Fruit fly (Drosophila melanogaster): ENCODE data around the gene TfIIB.

Gene TfIIB

dm6 chr2L:10387869-10388726 lies 43.0 kb upstream of the TfIIB start, which contains the start of gene da (continued):
- TF ChIP-seq otp (GFP tag; IDR thresholded peaks at IDR 0.05): no peak; the same call in 2 of the 3 replicates
- no peak for TF ChIP-seq Jarid2 (GFP tag; optimal IDR thresholded peaks at IDR 0.05)
- no peak for TF ChIP-seq Blimp-1 (GFP tag; optimal IDR thresholded peaks at IDR 0.05)
- TF ChIP-seq br (optimal IDR thresholded peaks at IDR 0.05): no peak
- TF ChIP-seq CG14667 (GFP tag; IDR thresholded peaks at IDR 0.05): no peak
- peak; percentile 44 for TF ChIP-seq CG18476 (GFP tag; optimal IDR thresholded peaks at IDR 0.05)
- peak; percentile 45 for TF ChIP-seq Dad (GFP tag; optimal IDR thresholded peaks at IDR 0.05)
- TF ChIP-seq CG18619 (GFP tag; optimal IDR thresholded peaks at IDR 0.05): peak; percentile 61
- peak; percentile 24 for TF ChIP-seq CG17568 (GFP tag; optimal IDR thresholded peaks at IDR 0.05)
- no peak for TF ChIP-seq ftz-f1 (GFP tag; optimal IDR thresholded peaks at IDR 0.05)
- peak; percentile 20 for TF ChIP-seq CG18011 (GFP tag; optimal IDR thresholded peaks at IDR 0.05)
- TF ChIP-seq CG11093 (GFP tag; IDR thresholded peaks at IDR 0.05): no peak
- TF ChIP-seq fu2 (GFP tag; optimal IDR thresholded peaks at IDR 0.05): peak; percentile 32
- TF ChIP-seq CG6689 (GFP tag; IDR thresholded peaks at IDR 0.05): peak; percentile 64
- peak; percentile 60 for TF ChIP-seq tap (tag; optimal IDR thresholded peaks at IDR 0.05)
- peak; percentile 83 for TF ChIP-seq CG12391 (tag; optimal IDR thresholded peaks at IDR 0.05)
- TF ChIP-seq eyg (GFP tag; optimal IDR thresholded peaks at IDR 0.05): no peak
- TF ChIP-seq lab (GFP tag; optimal IDR thresholded peaks at IDR 0.05): no peak
- TF ChIP-seq CG34376 (GFP tag; optimal IDR thresholded peaks at IDR 0.05): peak; percentile 16
- peak; percentile 62; the same call in 3 of the 4 replicates for TF ChIP-seq Gug (GFP tag; IDR thresholded peaks at IDR 0.05)
- TF ChIP-seq CG4820 (GFP tag; optimal IDR thresholded peaks at IDR 0.05): peak; percentile 35
- no peak for TF ChIP-seq wor (GFP tag; IDR thresholded peaks at IDR 0.05)
- peak; percentile 23 for TF ChIP-seq Lhr (GFP tag; optimal IDR thresholded peaks at IDR 0.05)
- no peak for TF ChIP-seq CG15073 (GFP tag; optimal IDR thresholded peaks at IDR 0.05)
- peak; percentile 75 for TF ChIP-seq D19A (tag; optimal IDR thresholded peaks at IDR 0.05)
- TF ChIP-seq Pdp1 (GFP tag; optimal IDR thresholded peaks at IDR 0.05): peak; percentile 33 to 69
- peak; percentile 25 for TF ChIP-seq CG7556 (GFP tag; optimal IDR thresholded peaks at IDR 0.05)
- TF ChIP-seq eve (GFP tag; optimal IDR thresholded peaks at IDR 0.05): peak in 1 of 2 experiments; percentile 76
- TF ChIP-seq dan (GFP tag; IDR thresholded peaks at IDR 0.05): no peak
- no peak for TF ChIP-seq cas (GFP tag; IDR thresholded peaks at IDR 0.05)
- TF ChIP-seq phol (tag; optimal IDR thresholded peaks at IDR 0.05): peak; percentile 100
- no peak for TF ChIP-seq Oaz (GFP tag; IDR thresholded peaks at IDR 0.05)
- no peak for TF ChIP-seq fd64A (GFP tag; optimal IDR thresholded peaks at IDR 0.05)
- TF ChIP-seq Dek (tag; optimal IDR thresholded peaks at IDR 0.05): peak; percentile 65

dm6 chr2L:10393467-10393866 lies 37.7 kb upstream of the TfIIB start:
- no peak for TF ChIP-seq mld (GFP tag; IDR thresholded peaks at IDR 0.05; ENCODE audit: partially characterized antibody)
- no peak for TF ChIP-seq ato (GFP tag; IDR thresholded peaks at IDR 0.05; ENCODE audit: partially characterized antibody)
- TF ChIP-seq sug (tag; optimal IDR thresholded peaks at IDR 0.05): peak; percentile 99
- no peak for TF ChIP-seq repo (GFP tag; optimal IDR thresholded peaks at IDR 0.05)
- TF ChIP-seq CTCF (GFP tag; optimal IDR thresholded peaks at IDR 0.05): peak; percentile 4
- TF ChIP-seq CG4328 (GFP tag; optimal IDR thresholded peaks at IDR 0.05): no peak
- TF ChIP-seq sd (tag; optimal IDR thresholded peaks at IDR 0.05): peak; percentile 85
- TF ChIP-seq NK7.1 (GFP tag; optimal IDR thresholded peaks at IDR 0.05): no peak
- TF ChIP-seq CG12659 (GFP tag; optimal IDR thresholded peaks at IDR 0.05): no peak
- TF ChIP-seq ro (GFP tag; IDR thresholded peaks at IDR 0.05): no peak
- no peak for TF ChIP-seq Abd-B (GFP tag; optimal IDR thresholded peaks at IDR 0.05)
- TF ChIP-seq CG9727 (GFP tag; optimal IDR thresholded peaks at IDR 0.05): no peak
- no peak for TF ChIP-seq HLHmδ (GFP tag; optimal IDR thresholded peaks at IDR 0.05)
- TF ChIP-seq CG16863 (GFP tag; optimal IDR thresholded peaks at IDR 0.05): no peak
- TF ChIP-seq CG17912 (GFP tag; optimal IDR thresholded peaks at IDR 0.05): no peak
- TF ChIP-seq CG12769 (tag; optimal IDR thresholded peaks at IDR 0.05): no peak
- TF ChIP-seq Bgb (GFP tag; IDR thresholded peaks at IDR 0.05; ENCODE audit: partially characterized antibody): peak; percentile 60
